6 fruit fly cellular contexts compared by ENCODE assay signal in genomic region chr2L:2855773-2856615, dm6.
TF ChIP-seq lines count a peak whose summit lies in the region.

Gene CG3104, minus strand, starts transcription at chr2L:2855778.
Gene RpS21, plus strand, starts transcription at chr2L:2856070.

- TF ChIP-seq CTCF in S2 (optimal IDR thresholded peaks at IDR 0.05; lab: Kevin White, UChicago), result peak; percentile 92 to 95
- TF ChIP-seq CTCF in whole organism, embryonic (GFP tag; optimal IDR thresholded peaks at IDR 0.05; lab: Kevin White, UChicago), result peak; percentile 98

TF ChIP-seq in whole organism, adult, 20 proteins besides CTCF, POLR2A, EP300 and RAD21 (continues in another document):
- TF ChIP-seq cic (GFP tag; optimal IDR thresholded peaks at IDR 0.05; lab: Kevin White, UChicago), result peak; percentile 65
- TF ChIP-seq kay (GFP tag; lab: Kevin White, UChicago; ENCODE audit: borderline replicate concordance), result no peak
- TF ChIP-seq CG1620 (GFP tag; optimal IDR thresholded peaks at IDR 0.05; lab: Kevin White, UChicago), result peak; percentile 96
- TF ChIP-seq Clk (GFP tag; optimal IDR thresholded peaks at IDR 0.05; lab: Kevin White, UChicago), result peak; percentile 69
- peak; percentile 88 for TF ChIP-seq CG7101 (tag; optimal IDR thresholded peaks at IDR 0.05; lab: Kevin White, UChicago)
- peak; percentile 95 for TF ChIP-seq Mnt (GFP tag; optimal IDR thresholded peaks at IDR 0.05; lab: Kevin White, UChicago)
- peak; percentile 83 for TF ChIP-seq pad (GFP tag; optimal IDR thresholded peaks at IDR 0.05; lab: Kevin White, UChicago)
- TF ChIP-seq cnc (optimal IDR thresholded peaks at IDR 0.05; lab: Kevin White, UChicago), result no peak
- peak; percentile 60 for TF ChIP-seq CG14711 (tag; optimal IDR thresholded peaks at IDR 0.05; lab: Kevin White, UChicago)
- TF ChIP-seq Hr96 (GFP tag; optimal IDR thresholded peaks at IDR 0.05; lab: Kevin White, UChicago), result peak; percentile 90
- TF ChIP-seq tj (GFP tag; optimal IDR thresholded peaks at IDR 0.05; lab: Kevin White, UChicago), result peak; percentile 65
- TF ChIP-seq bab1 (GFP tag; optimal IDR thresholded peaks at IDR 0.05; lab: Kevin White, UChicago), result peak; percentile 73
- TF ChIP-seq Crg-1 (GFP tag; optimal IDR thresholded peaks at IDR 0.05; lab: Kevin White, UChicago), result peak; percentile 91
- TF ChIP-seq ovo (GFP tag; optimal IDR thresholded peaks at IDR 0.05; lab: Kevin White, UChicago), result peak; percentile 88
- peak; percentile 75 for TF ChIP-seq CG5204 (GFP tag; optimal IDR thresholded peaks at IDR 0.05; lab: Kevin White, UChicago)
- TF ChIP-seq CG11617 (GFP tag; optimal IDR thresholded peaks at IDR 0.05; lab: Kevin White, UChicago), result peak; percentile 92
- peak; percentile 75 for TF ChIP-seq CG12768 (GFP tag; optimal IDR thresholded peaks at IDR 0.05; lab: Kevin White, UChicago)
- peak; percentile 83 for TF ChIP-seq toe (GFP tag; optimal IDR thresholded peaks at IDR 0.05; lab: Kevin White, UChicago)

TF ChIP-seq in whole organism, embryonic, 481 proteins besides CTCF, POLR2A, EP300 and RAD21 (continues in another document):
- TF ChIP-seq jigr1 (GFP tag; IDR thresholded peaks at IDR 0.05; lab: Robert Waterston, UW) (no peak), CG10267 (tag; optimal IDR thresholded peaks at IDR 0.05; lab: Kevin White, UChicago) (peak; percentile 81), Sry-β (GFP tag; optimal IDR thresholded peaks at IDR 0.05; lab: Kevin White, UChicago) (peak; percentile 30), BtbVII (GFP tag; optimal IDR thresholded peaks at IDR 0.05; lab: Kevin White, UChicago) (peak; percentile 65), CG10274 (GFP tag; optimal IDR thresholded peaks at IDR 0.05; lab: Kevin White, UChicago) (peak; percentile 85), kni (GFP tag; optimal IDR thresholded peaks at IDR 0.05; lab: Kevin White, UChicago) (peak; percentile 87), Hr78 (GFP tag; optimal IDR thresholded peaks at IDR 0.05; lab: Kevin White, UChicago) (no peak), CG18599 (GFP tag; optimal IDR thresholded peaks at IDR 0.05; lab: Kevin White, UChicago) (peak; percentile 88), CG3726 (GFP tag; IDR thresholded peaks at IDR 0.05; lab: Robert Waterston, UW) (peak; percentile 79; the same call in 1 of the 3 replicates), Hmx (GFP tag; optimal IDR thresholded peaks at IDR 0.05; lab: Kevin White, UChicago) (no peak), CG10366 (GFP tag; IDR thresholded peaks at IDR 0.05; lab: Robert Waterston, UW) (peak; percentile 88), CG8478 (optimal IDR thresholded peaks at IDR 0.05; lab: Kevin White, UChicago) (no peak), lola (GFP tag; optimal IDR thresholded peaks at IDR 0.05; lab: Kevin White, UChicago) (peak in 1 of 3 experiments; percentile 71), Ada2b (GFP tag; IDR thresholded peaks at IDR 0.05; lab: Robert Waterston, UW) (peak; percentile 69), gt (GFP tag; IDR thresholded peaks at IDR 0.05; lab: Robert Waterston, UW) (peak; percentile 77; the same call in 1 of the 2 replicates), CG3847 (GFP tag; IDR thresholded peaks at IDR 0.05; lab: Robert Waterston, UW) (peak; percentile 92), gcm (GFP tag; optimal IDR thresholded peaks at IDR 0.05; lab: Kevin White, UChicago) (peak; percentile 4), slp2 (GFP tag; optimal IDR thresholded peaks at IDR 0.05; lab: Kevin White, UChicago) (peak; percentile 77)

TF ChIP-seq in whole organism, prepupa, 60 proteins besides CTCF, POLR2A, EP300 and RAD21 (continues in another document):
- TF ChIP-seq dsx (GFP tag; optimal IDR thresholded peaks at IDR 0.05; lab: Kevin White, UChicago; ENCODE audit: poor library complexity, severe bottlenecking) (peak; percentile 37), Ets21C (GFP tag; optimal IDR thresholded peaks at IDR 0.05; lab: Kevin White, UChicago) (peak; percentile 11), CG34406 (GFP tag; optimal IDR thresholded peaks at IDR 0.05; lab: Kevin White, UChicago) (peak; percentile 56), vri (GFP tag; optimal IDR thresholded peaks at IDR 0.05; lab: Kevin White, UChicago) (peak; percentile 63), Lpt (GFP tag; optimal IDR thresholded peaks at IDR 0.05; lab: Kevin White, UChicago) (peak; percentile 46), Sox14 (GFP tag; optimal IDR thresholded peaks at IDR 0.05; lab: Kevin White, UChicago) (peak; percentile 60), fd59A (GFP tag; optimal IDR thresholded peaks at IDR 0.05; lab: Kevin White, UChicago) (peak; percentile 50), dac (GFP tag; optimal IDR thresholded peaks at IDR 0.05; lab: Kevin White, UChicago) (peak; percentile 51), Hr4 (GFP tag; optimal IDR thresholded peaks at IDR 0.05; lab: Kevin White, UChicago) (peak; percentile 23), Ets96B (tag; optimal IDR thresholded peaks at IDR 0.05; lab: Kevin White, UChicago) (peak; percentile 47), Gug (GFP tag; IDR thresholded peaks at IDR 0.05; lab: Robert Waterston, UW) (0 out of 2 replicates have a peak, but pooled peaks have one; percentile 15), esn (GFP tag; optimal IDR thresholded peaks at IDR 0.05; lab: Kevin White, UChicago) (peak; percentile 76), salr (GFP tag; optimal IDR thresholded peaks at IDR 0.05; lab: Kevin White, UChicago) (peak; percentile 38 to 79), CG11294 (GFP tag; IDR thresholded peaks at IDR 0.05; lab: Robert Waterston, UW) (0 out of 2 replicates have a peak, but pooled peaks have one; percentile 19), CG11902 (GFP tag; optimal IDR thresholded peaks at IDR 0.05; lab: Kevin White, UChicago) (peak; percentile 53), CG10669 (GFP tag; optimal IDR thresholded peaks at IDR 0.05; lab: Kevin White, UChicago) (peak; percentile 58), Hr39 (GFP tag; optimal IDR thresholded peaks at IDR 0.05; lab: Kevin White, UChicago) (peak; percentile 86), ss (GFP tag; optimal IDR thresholded peaks at IDR 0.05; lab: Kevin White, UChicago) (peak; percentile 68 to 77)

TF ChIP-seq in whole organism, pupa, 21 proteins besides CTCF, POLR2A, EP300 and RAD21 (continues in another document):
- TF ChIP-seq CG4496 (GFP tag; IDR thresholded peaks at IDR 0.05; lab: Robert Waterston, UW) (peak; percentile 84), EcR (GFP tag; optimal IDR thresholded peaks at IDR 0.05; lab: Kevin White, UChicago) (no peak), CG9948 (tag; optimal IDR thresholded peaks at IDR 0.05; lab: Kevin White, UChicago) (peak; percentile 24), CG8159 (tag; optimal IDR thresholded peaks at IDR 0.05; lab: Kevin White, UChicago) (no peak), fd96Ca (GFP tag; IDR thresholded peaks at IDR 0.05; lab: Robert Waterston, UW) (peak; percentile 59; the same call in 2 of the 3 replicates), CG17806 (tag; optimal IDR thresholded peaks at IDR 0.05; lab: Kevin White, UChicago) (peak; percentile 37), Snoo (tag; optimal IDR thresholded peaks at IDR 0.05; lab: Kevin White, UChicago) (peak; percentile 86), D1 (tag; optimal IDR thresholded peaks at IDR 0.05; lab: Kevin White, UChicago) (no peak), CG14655 (GFP tag; optimal IDR thresholded peaks at IDR 0.05; lab: Kevin White, UChicago) (peak; percentile 67), rn (GFP tag; IDR thresholded peaks at IDR 0.05; lab: Robert Waterston, UW) (peak; percentile 63), CG15710 (tag; optimal IDR thresholded peaks at IDR 0.05; lab: Kevin White, UChicago) (peak; percentile 53), CG34367 (tag; optimal IDR thresholded peaks at IDR 0.05; lab: Kevin White, UChicago) (peak; percentile 57), Pif1A (GFP tag; optimal IDR thresholded peaks at IDR 0.05; lab: Kevin White, UChicago) (peak; percentile 54), gl (tag; optimal IDR thresholded peaks at IDR 0.05; lab: Kevin White, UChicago) (no peak), Pif1B (GFP tag; optimal IDR thresholded peaks at IDR 0.05; lab: Kevin White, UChicago) (peak; percentile 9), Ets98B (GFP tag; IDR thresholded peaks at IDR 0.05; lab: Robert Waterston, UW) (peak; percentile 60; the same call in 1 of the 2 replicates), CG12605 (GFP tag; IDR thresholded peaks at IDR 0.05; lab: Robert Waterston, UW) (peak; percentile 53; the same call in 1 of the 2 replicates), CG10348 (GFP tag; IDR thresholded peaks at IDR 0.05; lab: Robert Waterston, UW) (no peak), CG13204 (GFP tag; optimal IDR thresholded peaks at IDR 0.05; lab: Kevin White, UChicago) (peak; percentile 48), CG8301 (tag; optimal IDR thresholded peaks at IDR 0.05; lab: Kevin White, UChicago) (peak; percentile 1)

TF ChIP-seq in whole organism, wandering third instar larva, 38 proteins besides CTCF, POLR2A, EP300 and RAD21 (continues in another document):
- no peak for TF ChIP-seq Dif (GFP tag; optimal IDR thresholded peaks at IDR 0.05; lab: Kevin White, UChicago; ENCODE audit: partially characterized antibody)
- peak; percentile 88 for TF ChIP-seq CG9705 (GFP tag; optimal IDR thresholded peaks at IDR 0.05; lab: Kevin White, UChicago)
- TF ChIP-seq Hnf4 (GFP tag; optimal IDR thresholded peaks at IDR 0.05; lab: Kevin White, UChicago), result peak; percentile 83
- no peak for TF ChIP-seq dl (GFP tag; optimal IDR thresholded peaks at IDR 0.05; lab: Kevin White, UChicago; ENCODE audit: insufficient read depth in 1 of 2, partially characterized antibody in 2 of 2)
- no peak for TF ChIP-seq Dfd (GFP tag; optimal IDR thresholded peaks at IDR 0.05; lab: Kevin White, UChicago)
- peak; percentile 78 for TF ChIP-seq Myc (optimal IDR thresholded peaks at IDR 0.05; lab: Kevin White, UChicago)
- peak; percentile 89 for TF ChIP-seq dmrt93B (GFP tag; optimal IDR thresholded peaks at IDR 0.05; lab: Kevin White, UChicago)
- peak; percentile 69 for TF ChIP-seq psq (GFP tag; optimal IDR thresholded peaks at IDR 0.05; lab: Kevin White, UChicago)
- TF ChIP-seq foxo (GFP tag; optimal IDR thresholded peaks at IDR 0.05; lab: Kevin White, UChicago), result peak in 1 of 2 experiments; percentile 81
- peak; percentile 4 for TF ChIP-seq brk (GFP tag; optimal IDR thresholded peaks at IDR 0.05; lab: Kevin White, UChicago)
- TF ChIP-seq dsf (GFP tag; optimal IDR thresholded peaks at IDR 0.05; lab: Kevin White, UChicago; ENCODE audit: borderline replicate concordance), result no peak
- peak; percentile 77 for TF ChIP-seq Mio (GFP tag; optimal IDR thresholded peaks at IDR 0.05; lab: Kevin White, UChicago)
- peak; percentile 51 for TF ChIP-seq GATAd (GFP tag; optimal IDR thresholded peaks at IDR 0.05; lab: Kevin White, UChicago)
- no peak for TF ChIP-seq CG32264 (GFP tag; optimal IDR thresholded peaks at IDR 0.05; lab: Kevin White, UChicago)
- peak; percentile 81 for TF ChIP-seq br (GFP tag; optimal IDR thresholded peaks at IDR 0.05; lab: Kevin White, UChicago)
- peak; percentile 29 for TF ChIP-seq Jra (GFP tag; optimal IDR thresholded peaks at IDR 0.05; lab: Kevin White, UChicago)
- no peak for TF ChIP-seq lola (GFP tag; optimal IDR thresholded peaks at IDR 0.05; lab: Kevin White, UChicago)
- TF ChIP-seq HLH106 (tag; optimal IDR thresholded peaks at IDR 0.05; lab: Kevin White, UChicago), result peak; percentile 82
- peak; percentile 73 for TF ChIP-seq ey (GFP tag; optimal IDR thresholded peaks at IDR 0.05; lab: Kevin White, UChicago)
- peak; percentile 75 for TF ChIP-seq fru (GFP tag; optimal IDR thresholded peaks at IDR 0.05; lab: Kevin White, UChicago)
- TF ChIP-seq pan (optimal IDR thresholded peaks at IDR 0.05; lab: Kevin White, UChicago), result no peak
- no peak for TF ChIP-seq Hr78 (GFP tag; optimal IDR thresholded peaks at IDR 0.05; lab: Kevin White, UChicago)
